5 worm cellular contexts compared by ENCODE assay signal in genomic region chrII:14866668-14867067, ce11.
TF ChIP-seq lines count a peak whose summit lies in the region.

gpx-2 (plus strand) TSS chrII:14866766.

TF ChIP-seq in whole organism, L1 larva, 84 proteins besides CTCF, POLR2A, EP300 and RAD21:
- TF ChIP-seq nhr-19 (GFP tag; conservative IDR thresholded peaks at IDR 0.05; lab: Robert Waterston, UW) = no peak
- TF ChIP-seq dsc-1 (tag; optimal IDR thresholded peaks at IDR 0.05; lab: Kevin White, UChicago) = no peak
- TF ChIP-seq nhr-85 (tag; lab: Kevin White, UChicago) = peak; percentile 34
- TF ChIP-seq elt-2 (tag; optimal IDR thresholded peaks at IDR 0.05; lab: Kevin White, UChicago) = peak; percentile 11
- no peak for TF ChIP-seq F16B12.6 (tag; optimal IDR thresholded peaks at IDR 0.05; lab: Kevin White, UChicago)
- TF ChIP-seq xbp-1 (tag; optimal IDR thresholded peaks at IDR 0.05; lab: Kevin White, UChicago) = no peak
- no peak for TF ChIP-seq C34B4.2 (tag; optimal IDR thresholded peaks at IDR 0.05; lab: Kevin White, UChicago)

TF ChIP-seq in whole organism, L2 larva, 48 proteins besides CTCF, POLR2A, EP300 and RAD21:
- TF ChIP-seq nhr-25 (tag; optimal IDR thresholded peaks at IDR 0.05; lab: Kevin White, UChicago) (no peak), nhr-77 (tag; optimal IDR thresholded peaks at IDR 0.05; lab: Kevin White, UChicago) (no peak), crh-2 (tag; optimal IDR thresholded peaks at IDR 0.05; lab: Kevin White, UChicago) (peak; percentile 37)

TF ChIP-seq in whole organism, L3 larva, 47 proteins besides CTCF, POLR2A, EP300 and RAD21:
- TF ChIP-seq lin-15B (tag; optimal IDR thresholded peaks at IDR 0.05; lab: Kevin White, UChicago) (no peak), ama-1 (optimal IDR thresholded peaks at IDR 0.05; lab: Kevin White, UChicago) (peak; percentile 83), egl-5 (tag; optimal IDR thresholded peaks at IDR 0.05; lab: Kevin White, UChicago) (no peak), daf-12 (tag; optimal IDR thresholded peaks at IDR 0.05; lab: Kevin White, UChicago) (no peak), nhr-77 (tag; optimal IDR thresholded peaks at IDR 0.05; lab: Kevin White, UChicago) (no peak)

TF ChIP-seq in whole organism, L4 larva, 104 proteins besides CTCF, POLR2A, EP300 and RAD21:
- TF ChIP-seq daf-16 (GFP tag; optimal IDR thresholded peaks at IDR 0.05; lab: Kevin White, UChicago) (no peak), daf-16 (tag; optimal IDR thresholded peaks at IDR 0.05; lab: Kevin White, UChicago) (peak; percentile 0), aha-1 (tag; lab: Kevin White, UChicago) (peak; percentile 58), Y105C5A.15 (GFP tag; IDR thresholded peaks at IDR 0.05; lab: Robert Waterston, UW) (0 out of 2 replicates have a peak, but pooled peaks have one; percentile 23), hlh-11 (tag; optimal IDR thresholded peaks at IDR 0.05; lab: Kevin White, UChicago) (peak; percentile 22), Y5F2A.4 (GFP tag; optimal IDR thresholded peaks at IDR 0.05; lab: Kevin White, UChicago) (no peak), nhr-102 (tag; optimal IDR thresholded peaks at IDR 0.05; lab: Kevin White, UChicago) (peak; percentile 44), fos-1 (tag; optimal IDR thresholded peaks at IDR 0.05; lab: Kevin White, UChicago) (no peak), nhr-48 (tag; optimal IDR thresholded peaks at IDR 0.05; lab: Kevin White, UChicago) (no peak), arid-1 (GFP tag; conservative IDR thresholded peaks at IDR 0.05; lab: Robert Waterston, UW) (0 out of 2 replicates have a peak, but pooled peaks have one; percentile 29)
TF ChIP-seq in whole organism, L4 larva: peak in this region for 6.

TF ChIP-seq in whole organism, young adult, 124 proteins besides CTCF, POLR2A, EP300 and RAD21:
- TF ChIP-seq ZK185.1 (tag; optimal IDR thresholded peaks at IDR 0.05; lab: Kevin White, UChicago; ENCODE audit: poor library complexity, severe bottlenecking) (no peak), hrde-1 (tag; optimal IDR thresholded peaks at IDR 0.05; lab: Kevin White, UChicago; ENCODE audit: borderline replicate concordance) (no peak), Y53G8AR.9 (GFP tag; conservative IDR thresholded peaks at IDR 0.05; lab: Robert Waterston, UW) (peak; percentile 64; the same call in 1 of the 2 replicates), Y95B8A.8 (GFP tag; IDR thresholded peaks at IDR 0.05; lab: Robert Waterston, UW) (0 out of 2 replicates have a peak, but pooled peaks have one; percentile 10), ztf-3 (GFP tag; optimal IDR thresholded peaks at IDR 0.05; lab: Kevin White, UChicago) (no peak), nfyb-1 (GFP tag; IDR thresholded peaks at IDR 0.05; lab: Robert Waterston, UW) (0 out of 2 replicates have a peak, but pooled peaks have one; percentile 38), madf-6 (GFP tag; IDR thresholded peaks at IDR 0.05; lab: Robert Waterston, UW) (0 out of 2 replicates have a peak, but pooled peaks have one; percentile 5), tlf-1 (GFP tag; optimal IDR thresholded peaks at IDR 0.05; lab: Kevin White, UChicago) (peak; percentile 26), atf-7 (tag; optimal IDR thresholded peaks at IDR 0.05; lab: Kevin White, UChicago) (peak; percentile 4), Y56A3A.18 (GFP tag; IDR thresholded peaks at IDR 0.05; lab: Robert Waterston, UW) (peak; percentile 64; the same call in 1 of the 2 replicates), cebp-2 (GFP tag; IDR thresholded peaks at IDR 0.05; lab: Robert Waterston, UW) (no peak), die-1 (tag; optimal IDR thresholded peaks at IDR 0.05; lab: Kevin White, UChicago) (no peak)
